Fruit fly (Drosophila melanogaster) whole organism, embryonic: Measurements from ENCODE around the gene Plap.

Experiments used
- Ada2b ChIP-seq: fragments of 200-800 bp; sonication (Bioruptor generic); IDR thresholded peaks from 2 replicates; pipeline ENCODE4 v1.3.6; 2022; ENCODE audit warnings: missing biosample characterization, missing genetic modification characterization
- CG1024 ChIP-seq: fragments of 200-800 bp; sonication (Bioruptor generic); IDR thresholded peaks from 2 replicates; pipeline ENCODE4 v1.3.6; 2022; ENCODE audit warnings: missing biosample characterization, missing genetic modification characterization
- CG11093 ChIP-seq: fragments of 200-800 bp; sonication (Bioruptor generic); IDR thresholded peaks from 3 replicates; pipeline ENCODE4 v1.3.6; 2022; ENCODE audit warnings: missing biosample characterization, missing genetic modification characterization
- CG11560 ChIP-seq: fragments of 200-800 bp; sonication (Bioruptor generic); IDR thresholded peaks from 3 replicates; pipeline ENCODE4 v1.3.6; 2022; ENCODE audit warnings: missing biosample characterization, missing genetic modification characterization
- CG11696 ChIP-seq: fragments of 200-800 bp; sonication (Bioruptor generic); IDR thresholded peaks from 2 replicates; pipeline ENCODE4 v1.3.6; 2022; ENCODE audit warnings: missing biosample characterization, missing genetic modification characterization
- CG12155 ChIP-seq: fragments of 200-800 bp; sonication (Bioruptor generic); optimal IDR thresholded peaks from 3 replicates; lab custom pipeline; 2016; ENCODE audit warnings: missing biosample characterization, missing genetic modification characterization
- CG13296 ChIP-seq: fragments of 200-800 bp; sonication (Bioruptor generic); optimal IDR thresholded peaks from 3 replicates; lab custom pipeline; 2018; ENCODE audit warnings: missing biosample characterization, mild to moderate bottlenecking, missing genetic modification characterization
- CG15269 ChIP-seq: fragments of 200-800 bp; sonication (Bioruptor generic); optimal IDR thresholded peaks from 2 replicates; lab custom pipeline; 2018; ENCODE audit warnings: missing biosample characterization, mild to moderate bottlenecking, missing genetic modification characterization, moderate library complexity
- CG15479 ChIP-seq: fragments of 200-800 bp; sonication (Bioruptor generic); optimal IDR thresholded peaks from 3 replicates; lab custom pipeline; 2019; ENCODE audit warnings: missing biosample characterization, mild to moderate bottlenecking, missing genetic modification characterization, moderate library complexity
- CG17361 ChIP-seq: fragments of 200-800 bp; sonication (Bioruptor generic); IDR thresholded peaks from 3 replicates; pipeline ENCODE4 v1.3.6; 2022; ENCODE audit warnings: missing biosample characterization, missing genetic modification characterization
- CG1832 ChIP-seq: fragments of 200-800 bp; sonication (Bioruptor generic); optimal IDR thresholded peaks from 2 replicates; lab custom pipeline; 2017; ENCODE audit warnings: missing biosample characterization, mild to moderate bottlenecking, missing genetic modification characterization, inconsistent platforms
- CG18764 ChIP-seq: fragments of 200-800 bp; sonication (Bioruptor generic); optimal IDR thresholded peaks from 3 replicates; lab custom pipeline; 2016; ENCODE audit warnings: missing biosample characterization, missing genetic modification characterization
- CG2202 ChIP-seq: fragments of 200-800 bp; sonication (Bioruptor generic); optimal IDR thresholded peaks from 2 replicates; lab custom pipeline; 2018; ENCODE audit warnings: missing biosample characterization, mild to moderate bottlenecking, missing genetic modification characterization
- CG2889 ChIP-seq: fragments of 200-800 bp; sonication (Bioruptor generic); IDR thresholded peaks from 3 replicates; pipeline ENCODE4 v1.3.6; 2022; ENCODE audit warnings: missing biosample characterization, missing genetic modification characterization
- CG3838 ChIP-seq: fragments of 200-800 bp; sonication (Bioruptor generic); optimal IDR thresholded peaks from 3 replicates; lab custom pipeline; 2016; ENCODE audit warnings: missing biosample characterization, missing genetic modification characterization
- CG5180 ChIP-seq: fragments of 200-800 bp; sonication (Bioruptor generic); optimal IDR thresholded peaks from 3 replicates; lab custom pipeline; 2017; ENCODE audit warnings: missing biosample characterization, missing genetic modification characterization, mild to moderate bottlenecking, moderate library complexity, missing genetic modification reagents
- CG5953 ChIP-seq: fragments of 200-800 bp; sonication (Bioruptor generic); IDR thresholded peaks from 2 replicates; pipeline ENCODE4 v1.3.6; 2022; ENCODE audit warnings: missing biosample characterization, missing genetic modification characterization
- CG6254 ChIP-seq: fragments of 200-800 bp; sonication (Bioruptor generic); optimal IDR thresholded peaks from 3 replicates; lab custom pipeline; 2017; ENCODE audit warnings: mild to moderate bottlenecking, missing biosample characterization, missing genetic modification reagents, missing genetic modification characterization
- CG6765 ChIP-seq: fragments of 200-800 bp; sonication (Bioruptor generic); optimal IDR thresholded peaks from 3 replicates; lab custom pipeline; 2017; ENCODE audit warnings: missing biosample characterization, mild to moderate bottlenecking, missing genetic modification characterization
- CG8290 ChIP-seq, 3 experiments: fragments of 200-800 bp; sonication (Bioruptor generic); optimal IDR thresholded peaks; 2 replicates each; lab custom pipeline; 2016 to 2019; ENCODE audit warnings: missing biosample characterization in 3 of 3, missing genetic modification characterization in 3 of 3, mild to moderate bottlenecking in 2 of 3, moderate library complexity in 1 of 3
- CG8924 ChIP-seq: fragments of 200-800 bp; optimal IDR thresholded peaks from 3 replicates; lab custom pipeline; 2019; ENCODE audit warnings: missing biosample characterization, mild to moderate bottlenecking, missing genetic modification characterization, moderate library complexity
- CG9727 ChIP-seq: fragments of 200-800 bp; sonication (Bioruptor generic); optimal IDR thresholded peaks from 3 replicates; lab custom pipeline; 2017; ENCODE audit warnings: missing biosample characterization, mild to moderate bottlenecking, missing genetic modification characterization
- CG9797 ChIP-seq: fragments of 200-800 bp; sonication (Bioruptor generic); optimal IDR thresholded peaks from 3 replicates; lab custom pipeline; 2018; ENCODE audit warnings: missing biosample characterization, mild to moderate bottlenecking, missing genetic modification characterization
- CHES-1-like ChIP-seq: fragments of 200-800 bp; sonication (Bioruptor generic); optimal IDR thresholded peaks from 2 replicates; lab custom pipeline; 2016; ENCODE audit warnings: missing biosample characterization, missing genetic modification characterization
- CTCF ChIP-seq: fragments of 200-800 bp; sonication (Bioruptor generic); optimal IDR thresholded peaks from 2 replicates; lab custom pipeline; 2017; ENCODE audit warnings: missing biosample characterization, mild to moderate bottlenecking, missing genetic modification characterization, moderate library complexity
- Dfd ChIP-seq, 2 experiments: fragments of >200 bp; optimal IDR thresholded peaks; 2 replicates each; lab custom pipeline; 2017; ENCODE audit warnings: missing biosample characterization in 2 of 2, missing genetic modification characterization in 2 of 2
- Dip2 ChIP-seq: fragments of 200-800 bp; sonication (Bioruptor generic); IDR thresholded peaks from 2 replicates; pipeline ENCODE4 v1.3.6; 2022; ENCODE audit warnings: missing biosample characterization, missing genetic modification characterization
- Doc3 ChIP-seq: fragments of 200-800 bp; sonication (Bioruptor generic); IDR thresholded peaks from 3 replicates; pipeline ENCODE4 v1.3.6; 2022; ENCODE audit warnings: missing biosample characterization, missing genetic modification characterization; ENCODE audit not compliant: partially characterized antibody
- Fer1 ChIP-seq: fragments of 200-800 bp; sonication (Bioruptor generic); optimal IDR thresholded peaks from 2 replicates; lab custom pipeline; 2017; ENCODE audit warnings: missing biosample characterization, mild to moderate bottlenecking, missing genetic modification characterization
- GATAe ChIP-seq: fragments of 200-800 bp; sonication (Bioruptor generic); conservative IDR thresholded peaks from 2 replicates; pipeline ENCODE4 v1.3.6; 2022; ENCODE audit warnings: missing biosample characterization, missing genetic modification characterization
- H15 ChIP-seq: fragments of 200-800 bp; sonication (Bioruptor generic); IDR thresholded peaks from 3 replicates; pipeline ENCODE4 v1.3.6; 2022; ENCODE audit warnings: missing biosample characterization, missing genetic modification characterization
- HmgZ ChIP-seq: fragments of 200-800 bp; sonication (Bioruptor generic); optimal IDR thresholded peaks from 2 replicates; lab custom pipeline; 2018; ENCODE audit warnings: missing biosample characterization, mild to moderate bottlenecking, missing genetic modification characterization
- NC2α ChIP-seq: fragments of 200-800 bp; sonication (Bioruptor generic); optimal IDR thresholded peaks from 2 replicates; lab custom pipeline; 2016; ENCODE audit warnings: missing biosample characterization, missing genetic modification characterization
- Sin3A ChIP-seq: fragments of >200 bp; optimal IDR thresholded peaks from 2 replicates; lab custom pipeline; 2018
- abd-A ChIP-seq: fragments of 200-800 bp; sonication (Bioruptor generic); optimal IDR thresholded peaks from 3 replicates; lab custom pipeline; 2019; ENCODE audit warnings: missing biosample characterization, mild to moderate bottlenecking, missing genetic modification characterization, moderate library complexity
- aop ChIP-seq: fragments of 200-800 bp; sonication (Bioruptor generic); IDR thresholded peaks from 2 replicates; pipeline ENCODE4 v1.3.6; 2022; ENCODE audit warnings: missing biosample characterization, missing genetic modification characterization
- eve ChIP-seq, 2 experiments: fragments of >200 bp; optimal IDR thresholded peaks; 2 replicates each; lab custom pipeline; 2017; ENCODE audit warnings: missing biosample characterization in 2 of 2, missing genetic modification characterization in 2 of 2
- fd3F ChIP-seq: fragments of 200-800 bp; sonication (Bioruptor generic); optimal IDR thresholded peaks from 2 replicates; lab custom pipeline; 2018; ENCODE audit warnings: missing biosample characterization, mild to moderate bottlenecking, missing genetic modification characterization, moderate library complexity
- gcm ChIP-seq: fragments of 200-800 bp; sonication (Bioruptor generic); optimal IDR thresholded peaks from 2 replicates; lab custom pipeline; 2019; ENCODE audit warnings: missing biosample characterization, mild to moderate bottlenecking, missing genetic modification characterization, moderate library complexity
- gem ChIP-seq: fragments of 200-800 bp; sonication (Bioruptor generic); optimal IDR thresholded peaks from 2 replicates; lab custom pipeline; 2019; ENCODE audit warnings: missing biosample characterization, mild to moderate bottlenecking, missing genetic modification characterization, moderate library complexity
- grn ChIP-seq: fragments of 200-800 bp; sonication (Bioruptor generic); optimal IDR thresholded peaks from 3 replicates; lab custom pipeline; 2017; ENCODE audit warnings: missing biosample characterization, missing genetic modification characterization
- ken ChIP-seq: fragments of 200-800 bp; sonication (Bioruptor generic); IDR thresholded peaks from 3 replicates; pipeline ENCODE4 v1.3.6; 2022; ENCODE audit warnings: missing biosample characterization, missing genetic modification characterization
- oc ChIP-seq: fragments of 200-800 bp; sonication (Bioruptor generic); optimal IDR thresholded peaks from 2 replicates; lab custom pipeline; 2018; ENCODE audit warnings: missing biosample characterization, mild to moderate bottlenecking, missing genetic modification characterization, moderate library complexity
- peb ChIP-seq: fragments of 200-800 bp; sonication (Bioruptor generic); IDR thresholded peaks from 2 replicates; pipeline ENCODE4 v1.3.6; 2022; ENCODE audit warnings: missing biosample characterization, missing genetic modification characterization
- pho ChIP-seq: fragments of 200-800 bp; sonication (Bioruptor generic); optimal IDR thresholded peaks from 2 replicates; lab custom pipeline; 2016; ENCODE audit warnings: missing biosample characterization, missing genetic modification characterization
- psq ChIP-seq: fragments of 200-800 bp; sonication (Bioruptor generic); optimal IDR thresholded peaks from 2 replicates; lab custom pipeline; 2017; ENCODE audit warnings: missing biosample characterization, missing genetic modification characterization
- pzg ChIP-seq: fragments of 200-800 bp; sonication (Bioruptor generic); optimal IDR thresholded peaks from 3 replicates; lab custom pipeline; 2018; ENCODE audit warnings: missing biosample characterization, mild to moderate bottlenecking, missing genetic modification characterization, moderate library complexity
- run ChIP-seq: fragments of 200-800 bp; sonication (Bioruptor generic); optimal IDR thresholded peaks from 3 replicates; lab custom pipeline; 2018; ENCODE audit warnings: missing biosample characterization, mild to moderate bottlenecking, missing genetic modification characterization
- wek ChIP-seq: fragments of 200-800 bp; sonication (Bioruptor generic); optimal IDR thresholded peaks from 3 replicates; lab custom pipeline; 2018; ENCODE audit warnings: missing biosample characterization, mild to moderate bottlenecking, missing genetic modification characterization, moderate library complexity

The Plap gene

dm6 chr2L:1144371-1145360 is 25.5 kb downstream of the Plap start (continued):
- peak; percentile 54 for TF ChIP-seq CG15269
- no peak for TF ChIP-seq run
- no peak for TF ChIP-seq Dfd (GFP tag; optimal IDR thresholded peaks at IDR 0.05; lab: Kevin White, UChicago)
- no peak for TF ChIP-seq H15 (GFP tag; lab: Robert Waterston, UW)
- no peak for TF ChIP-seq CG15479 (GFP tag; lab: Kevin White, UChicago)
- no peak for TF ChIP-seq CG9797 (GFP tag; lab: Kevin White, UChicago)
- peak; percentile 31 for TF ChIP-seq CG9727 (GFP tag; lab: Kevin White, UChicago)
- peak; percentile 21 for TF ChIP-seq CHES-1-like (GFP tag; lab: Kevin White, UChicago)
- TF ChIP-seq CG3838 (GFP tag; lab: Kevin White, UChicago), result no peak
- 0 out of 3 replicates have a peak, but pooled peaks have one; percentile 16 for TF ChIP-seq CG2889 (GFP tag; lab: Robert Waterston, UW)
- TF ChIP-seq CG1832, result no peak
- no peak for TF ChIP-seq CG6765 (GFP tag; lab: Kevin White, UChicago)
- no peak for TF ChIP-seq CG5953 (GFP tag; lab: Robert Waterston, UW)
- TF ChIP-seq CG6254 (GFP tag; lab: Kevin White, UChicago), result peak; percentile 21
- TF ChIP-seq CG1024, result 0 out of 2 replicates have a peak, but pooled peaks have one; percentile 5
- TF ChIP-seq gem (tag; lab: Kevin White, UChicago), result peak; percentile 81
- TF ChIP-seq CG11560, result no peak
- peak; percentile 16 for TF ChIP-seq CTCF
- no peak for TF ChIP-seq grn
- TF ChIP-seq Doc3 (GFP tag; lab: Robert Waterston, UW), result no peak
- TF ChIP-seq CG17361, result peak; percentile 51; the same call in 2 of the 3 replicates
- no peak for TF ChIP-seq pzg (GFP tag; lab: Kevin White, UChicago)
- TF ChIP-seq CG11093 (GFP tag; lab: Robert Waterston, UW), result no peak
- peak; percentile 21 for TF ChIP-seq oc
- TF ChIP-seq CG18764 (GFP tag; lab: Kevin White, UChicago), result no peak
- TF ChIP-seq CG2202 (tag; lab: Kevin White, UChicago), result peak; percentile 51
- TF ChIP-seq CG13296 (GFP tag; lab: Kevin White, UChicago), result peak; percentile 42
- no peak for TF ChIP-seq aop
- TF ChIP-seq CG5180 (GFP tag; lab: Kevin White, UChicago), result no peak
- no peak for TF ChIP-seq GATAe (GFP tag; lab: Robert Waterston, UW)
- peak; percentile 18 for TF ChIP-seq pho (GFP tag; lab: Kevin White, UChicago)
- no peak for TF ChIP-seq Dip2 (GFP tag; lab: Robert Waterston, UW)
- no peak for TF ChIP-seq CG8290 (GFP tag; optimal IDR thresholded peaks at IDR 0.05; lab: Kevin White, UChicago)
- peak in 1 of 2 experiments; percentile 57 for TF ChIP-seq CG8290 (tag; optimal IDR thresholded peaks at IDR 0.05; lab: Kevin White, UChicago)
- 0 out of 2 replicates have a peak, but pooled peaks have one; percentile 38 for TF ChIP-seq Ada2b (GFP tag; lab: Robert Waterston, UW)
- TF ChIP-seq ken (GFP tag; lab: Robert Waterston, UW), result peak; percentile 62; the same call in 1 of the 3 replicates
- TF ChIP-seq Fer1, result peak; percentile 47
- no peak for TF ChIP-seq abd-A (tag; lab: Kevin White, UChicago)
- TF ChIP-seq CG11696 (GFP tag; lab: Robert Waterston, UW), result no peak
- TF ChIP-seq Sin3A, result no peak
- no peak for TF ChIP-seq NC2α (GFP tag; lab: Kevin White, UChicago)
- TF ChIP-seq CG8924 (tag; lab: Kevin White, UChicago), result peak; percentile 58
- no peak for TF ChIP-seq peb (GFP tag; lab: Robert Waterston, UW)
- TF ChIP-seq psq (GFP tag; lab: Kevin White, UChicago), result no peak
- TF ChIP-seq eve (GFP tag; optimal IDR thresholded peaks at IDR 0.05; lab: Kevin White, UChicago), result no peak
- TF ChIP-seq gcm, result peak; percentile 3
- TF ChIP-seq CG12155 (GFP tag; lab: Kevin White, UChicago), result peak; percentile 39
- no peak for TF ChIP-seq wek (GFP tag; lab: Kevin White, UChicago)
- peak; percentile 24 for TF ChIP-seq HmgZ (tag; lab: Kevin White, UChicago)
- peak; percentile 17 for TF ChIP-seq fd3F
